Worm (Caenorhabditis elegans) whole organism, L2 larva: Measurements from ENCODE around the gene col-165.

Source experiments
- C34F6.9 ChIP-seq: fragments of 150-350 bp; optimal IDR thresholded peaks from 2 replicates; lab custom pipeline; 2014; ENCODE audit warnings: missing biosample characterization, missing genetic modification characterization
- F13H6.1 ChIP-seq: sonication (generic microtip); optimal IDR thresholded peaks from 2 replicates; lab custom pipeline; 2016; ENCODE audit warnings: missing genetic modification characterization, missing compliant biosample characterization
- Y55F3AM.14 ChIP-seq: fragments of 200-800 bp; sonication (Bioruptor generic); optimal IDR thresholded peaks from 2 replicates; lab custom pipeline; 2018; ENCODE audit warnings: mild to moderate bottlenecking, missing genetic modification characterization, missing compliant biosample characterization
- alr-1 ChIP-seq: fragments of 150-350 bp; optimal IDR thresholded peaks from 2 replicates; lab custom pipeline; 2014; ENCODE audit warnings: missing biosample characterization, missing genetic modification characterization
- aly-2 ChIP-seq: fragments of 150-350 bp; optimal IDR thresholded peaks from 2 replicates; lab custom pipeline; 2014; ENCODE audit warnings: missing biosample characterization, missing genetic modification characterization
- ceh-16 ChIP-seq: fragments of 150-350 bp; optimal IDR thresholded peaks from 2 replicates; lab custom pipeline; 2014; ENCODE audit warnings: missing biosample characterization, missing genetic modification characterization
- ceh-82 ChIP-seq: fragments of 150-350 bp; optimal IDR thresholded peaks from 2 replicates; lab custom pipeline; 2014; ENCODE audit warnings: missing biosample characterization, missing genetic modification characterization
- crh-2 ChIP-seq: sonication (generic microtip); optimal IDR thresholded peaks from 2 replicates; lab custom pipeline; 2017; ENCODE audit warnings: missing biosample characterization, missing genetic modification characterization
- dmd-4 ChIP-seq: sonication (generic microtip); optimal IDR thresholded peaks from 2 replicates; lab custom pipeline; 2017; ENCODE audit warnings: missing biosample characterization, missing genetic modification characterization
- egl-27 ChIP-seq: sonication (generic microtip); optimal IDR thresholded peaks from 3 replicates; lab custom pipeline; 2017; ENCODE audit warnings: missing biosample characterization, missing genetic modification reagents, missing genetic modification characterization
- elt-1 ChIP-seq: fragments of 150-350 bp; optimal IDR thresholded peaks from 2 replicates; lab custom pipeline; 2014; ENCODE audit warnings: missing biosample characterization, missing genetic modification characterization
- elt-3 ChIP-seq: sonication (generic microtip); optimal IDR thresholded peaks from 2 replicates; lab custom pipeline; 2017; ENCODE audit warnings: missing biosample characterization, missing genetic modification characterization
- fos-1 ChIP-seq: fragments of 150-350 bp; optimal IDR thresholded peaks from 2 replicates; lab custom pipeline; 2014; ENCODE audit warnings: missing biosample characterization, missing genetic modification characterization
- gmeb-1 ChIP-seq: fragments of 150-350 bp; optimal IDR thresholded peaks from 2 replicates; lab custom pipeline; 2014; ENCODE audit warnings: missing biosample characterization, missing genetic modification characterization
- lin-11 ChIP-seq: fragments of 150-350 bp; sonication (generic microtip); optimal IDR thresholded peaks from 2 replicates; lab custom pipeline; 2014; ENCODE audit warnings: missing biosample characterization, missing genetic modification characterization, inconsistent platforms, mixed read lengths
- lin-13 ChIP-seq: fragments of 150-350 bp; optimal IDR thresholded peaks from 2 replicates; lab custom pipeline; 2014; ENCODE audit warnings: missing biosample characterization, missing genetic modification reagents, missing genetic modification characterization
- mab-5 ChIP-seq: fragments of 150-350 bp; optimal IDR thresholded peaks from 2 replicates; lab custom pipeline; 2014; ENCODE audit warnings: missing biosample characterization, missing genetic modification characterization
- mbf-1 ChIP-seq: sonication (generic microtip); optimal IDR thresholded peaks from 2 replicates; lab custom pipeline; 2017; ENCODE audit warnings: missing biosample characterization, missing genetic modification characterization
- nhr-10 ChIP-seq: sonication (generic microtip); optimal IDR thresholded peaks from 2 replicates; lab custom pipeline; 2017; ENCODE audit warnings: missing biosample characterization, missing genetic modification characterization
- nhr-11 ChIP-seq: fragments of 150-350 bp; optimal IDR thresholded peaks from 2 replicates; lab custom pipeline; 2014; ENCODE audit warnings: missing biosample characterization, missing genetic modification characterization
- nhr-12 ChIP-seq: fragments of 150-350 bp; optimal IDR thresholded peaks from 2 replicates; lab custom pipeline; 2014; ENCODE audit warnings: missing biosample characterization, missing genetic modification characterization
- nhr-129 ChIP-seq: fragments of 150-350 bp; optimal IDR thresholded peaks from 2 replicates; lab custom pipeline; 2014; ENCODE audit warnings: missing biosample characterization, missing genetic modification characterization
- nhr-21 ChIP-seq: fragments of 150-350 bp; optimal IDR thresholded peaks from 2 replicates; lab custom pipeline; 2014; ENCODE audit warnings: missing biosample characterization, missing genetic modification characterization
- nhr-23 ChIP-seq: fragments of 150-350 bp; optimal IDR thresholded peaks from 2 replicates; lab custom pipeline; 2014; ENCODE audit warnings: missing biosample characterization, missing genetic modification reagents, missing genetic modification characterization
- nhr-237 ChIP-seq: fragments of 150-350 bp; optimal IDR thresholded peaks from 2 replicates; lab custom pipeline; 2014; ENCODE audit warnings: missing biosample characterization, missing genetic modification characterization
- nhr-25 ChIP-seq: fragments of 150-350 bp; sonication (generic microtip); optimal IDR thresholded peaks from 3 replicates; lab custom pipeline; 2014; ENCODE audit warnings: missing biosample characterization, missing genetic modification characterization
- nhr-6 ChIP-seq: fragments of 150-350 bp; optimal IDR thresholded peaks from 2 replicates; lab custom pipeline; 2014; ENCODE audit warnings: missing biosample characterization, missing genetic modification characterization
- peb-1 ChIP-seq: fragments of 150-350 bp; optimal IDR thresholded peaks from 2 replicates; lab custom pipeline; 2014; ENCODE audit warnings: missing biosample characterization, missing genetic modification characterization
- sem-4 ChIP-seq: fragments of 150-350 bp; optimal IDR thresholded peaks from 2 replicates; lab custom pipeline; 2014; ENCODE audit warnings: missing biosample characterization, missing genetic modification reagents, missing genetic modification characterization
- skn-1 ChIP-seq: sonication (generic microtip); optimal IDR thresholded peaks from 2 replicates; lab custom pipeline; 2017; ENCODE audit warnings: missing biosample characterization, missing genetic modification characterization
- sma-3 ChIP-seq: sonication (generic microtip); optimal IDR thresholded peaks from 2 replicates; lab custom pipeline; 2016; ENCODE audit warnings: missing genetic modification reagents, missing genetic modification characterization, missing compliant biosample characterization
- sma-9 ChIP-seq, 2 experiments: fragments of 150-350 bp in 1 of 2; sonication (generic microtip) in 1 of 2; optimal IDR thresholded peaks; 2 replicates each; lab custom pipeline; 2014 to 2016; ENCODE audit warnings: missing genetic modification characterization in 2 of 2, mild to moderate bottlenecking in 1 of 2, missing biosample characterization in 1 of 2, missing compliant biosample characterization in 1 of 2, missing genetic modification reagents in 1 of 2, moderate library complexity in 1 of 2
- snpc-4 ChIP-seq: fragments of 150-350 bp; optimal IDR thresholded peaks from 2 replicates; lab custom pipeline; 2014; ENCODE audit warnings: missing biosample characterization, missing genetic modification characterization
- unc-39 ChIP-seq: fragments of 150-350 bp; optimal IDR thresholded peaks from 2 replicates; lab custom pipeline; 2014; ENCODE audit warnings: missing biosample characterization, missing genetic modification characterization
- unc-55 ChIP-seq: fragments of 150-350 bp; sonication (generic microtip); optimal IDR thresholded peaks from 3 replicates; lab custom pipeline; 2014; ENCODE audit warnings: missing biosample characterization, missing genetic modification reagents, missing genetic modification characterization
- unc-62 ChIP-seq: fragments of 150-350 bp; optimal IDR thresholded peaks from 2 replicates; lab custom pipeline; 2014; ENCODE audit warnings: missing biosample characterization, missing genetic modification reagents, missing genetic modification characterization
- zag-1 ChIP-seq: fragments of 150-350 bp; optimal IDR thresholded peaks from 2 replicates; lab custom pipeline; 2014; ENCODE audit warnings: missing biosample characterization, missing genetic modification characterization
- ztf-1 ChIP-seq: fragments of 200-800 bp; sonication (Bioruptor generic); conservative IDR thresholded peaks from 2 replicates; pipeline ENCODE4 v1.3.6; 2022; ENCODE audit warnings: missing genetic modification characterization, missing compliant biosample characterization
- ztf-11 ChIP-seq: sonication (generic microtip); optimal IDR thresholded peaks from 2 replicates; lab custom pipeline; 2017; ENCODE audit warnings: missing biosample characterization, missing genetic modification characterization

col-165 gene

ce11 chrX:4353318-4353717 lies at the start of gene col-165:
Gene col-165, plus strand, starts transcription at chrX:4353618.
- TF ChIP-seq nhr-129 (tag; lab: Kevin White, UChicago) (no peak), gmeb-1 (no peak), zag-1 (tag; lab: Kevin White, UChicago) (no peak), unc-39 (tag; lab: Kevin White, UChicago) (no peak), nhr-10 (tag; lab: Kevin White, UChicago) (no peak)

- TF ChIP-seq unc-55, result no peak
- TF ChIP-seq nhr-23, result no peak
- TF ChIP-seq sma-3, result no peak
- no peak for TF ChIP-seq skn-1
- no peak for TF ChIP-seq snpc-4 (tag; lab: Kevin White, UChicago)
- no peak for TF ChIP-seq ztf-1 (GFP tag; lab: Robert Waterston, UW)
- TF ChIP-seq nhr-25, result no peak
- no peak for TF ChIP-seq gmeb-1
- no peak for TF ChIP-seq elt-1 (tag; lab: Kevin White, UChicago)
- TF ChIP-seq zag-1 (tag; lab: Kevin White, UChicago), result no peak
- no peak for TF ChIP-seq nhr-12 (tag; lab: Kevin White, UChicago)
- no peak for TF ChIP-seq nhr-21
- TF ChIP-seq lin-11 (tag; lab: Kevin White, UChicago), result no peak
Measured at ce11 chrX:4306861-4307260, 46.6 kb upstream of the col-165 start, which contains the start of gene pqn-15. Gene pqn-15, minus strand, starts transcription at chrX:4306961.

ce11 chrX:4307559-4308005 lies 45.8 kb upstream of the col-165 start:
- TF ChIP-seq sem-4 (tag; lab: Kevin White, UChicago) (no peak), egl-27 (tag; lab: Kevin White, UChicago) (no peak), C34F6.9 (peak; percentile 51), F13H6.1 (tag; lab: Kevin White, UChicago) (peak; percentile 39), unc-55 (peak; percentile 51), lin-13 (peak; percentile 8), aly-2 (tag; lab: Kevin White, UChicago) (no peak), nhr-6 (tag; lab: Kevin White, UChicago) (no peak), sma-9 (GFP tag; optimal IDR thresholded peaks at IDR 0.05; lab: Kevin White, UChicago) (peak; percentile 37), sma-9 (tag; optimal IDR thresholded peaks at IDR 0.05; lab: Kevin White, UChicago) (no peak), nhr-25 (no peak), nhr-129 (tag; lab: Kevin White, UChicago) (peak; percentile 4), ztf-11 (tag; lab: Kevin White, UChicago) (no peak), dmd-4 (tag; lab: Kevin White, UChicago) (no peak), nhr-11 (tag; lab: Kevin White, UChicago) (no peak), unc-62 (no peak), fos-1 (tag; lab: Kevin White, UChicago) (peak; percentile 15), elt-3 (tag; lab: Kevin White, UChicago) (no peak), ceh-82 (tag; lab: Kevin White, UChicago) (no peak), ztf-1 (GFP tag; lab: Robert Waterston, UW) (no peak), Y55F3AM.14 (GFP tag; lab: Kevin White, UChicago) (no peak), nhr-237 (tag; lab: Kevin White, UChicago) (no peak), nhr-10 (tag; lab: Kevin White, UChicago) (no peak), crh-2 (tag; lab: Kevin White, UChicago) (peak; percentile 38), unc-39 (tag; lab: Kevin White, UChicago) (no peak)

- TF ChIP-seq ztf-1 (GFP tag; lab: Robert Waterston, UW), result no peak
- TF ChIP-seq aly-2 (tag; lab: Kevin White, UChicago), result no peak
- TF ChIP-seq nhr-6 (tag; lab: Kevin White, UChicago), result no peak
- no peak for TF ChIP-seq mab-5 (tag; lab: Kevin White, UChicago)
- no peak for TF ChIP-seq skn-1
- no peak for TF ChIP-seq peb-1 (tag; lab: Kevin White, UChicago)
- no peak for TF ChIP-seq elt-1 (tag; lab: Kevin White, UChicago)
- no peak for TF ChIP-seq alr-1 (tag; lab: Kevin White, UChicago)
- no peak for TF ChIP-seq sem-4 (tag; lab: Kevin White, UChicago)
- no peak for TF ChIP-seq sma-3
- no peak for TF ChIP-seq elt-3 (tag; lab: Kevin White, UChicago)
- no peak for TF ChIP-seq lin-13
- TF ChIP-seq nhr-11 (tag; lab: Kevin White, UChicago), result no peak
- no peak for TF ChIP-seq unc-39 (tag; lab: Kevin White, UChicago)
- no peak for TF ChIP-seq ceh-16 (tag; lab: Kevin White, UChicago)
- no peak for TF ChIP-seq lin-11 (tag; lab: Kevin White, UChicago)
- TF ChIP-seq mbf-1, result no peak
- no peak for TF ChIP-seq unc-55
Measured at ce11 chrX:4311668-4312067, 41.8 kb upstream of the col-165 start, which contains the start of gene C52B9.8. Gene C52B9.8, minus strand, starts transcription at chrX:4311768.
